In the genomic region with DNA sequence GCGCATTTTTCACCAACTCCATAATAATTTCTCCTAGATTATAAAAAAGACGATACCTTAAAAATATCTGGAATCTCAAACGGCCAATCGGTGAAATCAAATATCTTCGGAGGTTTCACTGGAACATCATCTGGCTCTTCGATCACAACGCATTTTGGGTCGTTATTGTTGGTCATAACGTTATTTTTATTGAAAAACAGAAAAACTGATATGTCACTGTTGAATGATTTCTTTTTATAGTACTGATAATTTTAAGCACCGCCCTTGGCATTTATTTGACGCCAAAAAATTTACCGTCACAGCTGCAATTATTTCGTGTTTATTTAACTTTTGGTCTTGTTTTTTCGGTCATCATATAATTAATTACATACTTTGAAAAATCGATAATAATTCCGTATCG, we compare ENCODE assay signal across 3 worm cellular contexts.
TF ChIP-seq lines count a peak whose summit lies in the region.

A gene (minus strand): TSS at position 210 of the 400 bp plus-strand sequence.

TF ChIP-seq in whole organism, L3 larva, 47 proteins besides CTCF, POLR2A, EP300 and RAD21:
- TF ChIP-seq R02D3.7 (tag; optimal IDR thresholded peaks at IDR 0.05; lab: Kevin White, UChicago) (no peak), nhr-28 (tag; optimal IDR thresholded peaks at IDR 0.05; lab: Kevin White, UChicago) (no peak), elt-2 (tag; optimal IDR thresholded peaks at IDR 0.05; lab: Kevin White, UChicago) (peak; percentile 42), lin-39 (tag; optimal IDR thresholded peaks at IDR 0.05; lab: Kevin White, UChicago) (no peak), tbx-2 (tag; optimal IDR thresholded peaks at IDR 0.05; lab: Kevin White, UChicago) (no peak), jun-1 (tag; optimal IDR thresholded peaks at IDR 0.05; lab: Kevin White, UChicago) (no peak), pqm-1 (tag; optimal IDR thresholded peaks at IDR 0.05; lab: Kevin White, UChicago) (peak; percentile 43), fkh-10 (GFP tag; optimal IDR thresholded peaks at IDR 0.05; lab: Kevin White, UChicago) (no peak), lsy-12 (tag; optimal IDR thresholded peaks at IDR 0.05; lab: Kevin White, UChicago) (no peak), nhr-11 (tag; optimal IDR thresholded peaks at IDR 0.05; lab: Kevin White, UChicago) (no peak), lin-15B (tag; optimal IDR thresholded peaks at IDR 0.05; lab: Kevin White, UChicago) (no peak)
TF ChIP-seq in whole organism, L3 larva: peak in this region for 2.

TF ChIP-seq in whole organism, L4 larva, 104 proteins besides CTCF, POLR2A, EP300 and RAD21:
- TF ChIP-seq php-3 (GFP tag; IDR thresholded peaks at IDR 0.05; lab: Robert Waterston, UW), result peak; percentile 68
- TF ChIP-seq unc-62 (GFP tag; optimal IDR thresholded peaks at IDR 0.05 in 1 of 2; lab: Kevin White, UChicago), result peak in 1 of 2 experiments; percentile 17
- no peak for TF ChIP-seq unc-62 (tag; optimal IDR thresholded peaks at IDR 0.05; lab: Kevin White, UChicago)
- no peak for TF ChIP-seq daf-16 (GFP tag; optimal IDR thresholded peaks at IDR 0.05; lab: Kevin White, UChicago)
- TF ChIP-seq daf-16 (tag; optimal IDR thresholded peaks at IDR 0.05; lab: Kevin White, UChicago), result peak; percentile 53
- peak; percentile 8 for TF ChIP-seq hlh-11 (tag; optimal IDR thresholded peaks at IDR 0.05; lab: Kevin White, UChicago)
- TF ChIP-seq dve-1 (tag; optimal IDR thresholded peaks at IDR 0.05; lab: Kevin White, UChicago; ENCODE audit: insufficient read depth), result peak; percentile 35
- no peak for TF ChIP-seq snpc-4 (tag; optimal IDR thresholded peaks at IDR 0.05; lab: Kevin White, UChicago)

TF ChIP-seq in whole organism, young adult, 124 proteins besides CTCF, POLR2A, EP300 and RAD21:
- TF ChIP-seq nfyb-1 (GFP tag; IDR thresholded peaks at IDR 0.05; lab: Robert Waterston, UW), result no peak
- TF ChIP-seq nhr-80 (tag; optimal IDR thresholded peaks at IDR 0.05; lab: Kevin White, UChicago), result peak; percentile 8
TF ChIP-seq in whole organism, young adult: peak in this region for 1.
